Worm (Caenorhabditis elegans): Measurements from ENCODE around the gene comt-2.

DNA sequence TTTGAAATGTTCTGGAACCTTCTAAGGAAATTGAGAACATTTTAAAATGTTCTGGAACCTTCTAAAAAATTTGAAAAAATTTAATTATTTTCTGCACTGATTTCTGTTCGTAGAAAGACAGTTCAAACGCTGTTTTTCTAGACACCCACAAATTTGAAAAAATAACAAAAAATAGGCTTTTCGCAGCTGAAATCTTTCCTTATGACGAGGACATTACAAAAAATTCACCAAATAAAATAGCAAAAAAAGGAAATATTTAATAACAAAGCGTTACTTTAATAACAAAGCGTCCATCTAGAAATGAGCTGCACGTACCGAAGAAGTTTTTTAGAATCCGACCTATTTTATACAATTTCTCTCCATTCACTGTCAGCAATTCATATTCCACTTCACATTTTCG lies 50.7 kb downstream of the comt-2 start, which contains the start of gene srh-141:
- no peak for TF ChIP-seq klf-2 (GFP tag; conservative IDR thresholded peaks at IDR 0.05)
- TF ChIP-seq flt-1 (GFP tag; IDR thresholded peaks at IDR 0.05), result no peak
- TF ChIP-seq tab-1 (GFP tag; IDR thresholded peaks at IDR 0.05), result no peak
- no peak for TF ChIP-seq ztf-29 (GFP tag; IDR thresholded peaks at IDR 0.05)
- TF ChIP-seq ref-1 (GFP tag; conservative IDR thresholded peaks at IDR 0.05), result no peak

All from whole organism, midembryonic.